Worm (Caenorhabditis elegans) whole organism, L1 larva: Measurements from ENCODE around the gene F15E6.6.

Source experiments
- C04F5.9 ChIP-seq: sonication (generic microtip); optimal IDR thresholded peaks from 2 replicates; lab custom pipeline; 2016; ENCODE audit warnings: missing genetic modification characterization, missing compliant biosample characterization
- dsc-1 ChIP-seq: sonication (generic microtip); optimal IDR thresholded peaks from 2 replicates; lab custom pipeline; 2016; ENCODE audit warnings: mild to moderate bottlenecking, missing genetic modification characterization, missing compliant biosample characterization
- fkh-10 ChIP-seq: sonication (generic microtip); optimal IDR thresholded peaks from 2 replicates; lab custom pipeline; 2017; ENCODE audit warnings: missing biosample characterization, missing genetic modification reagents, missing genetic modification characterization
- jun-1 ChIP-seq: fragments of 150-350 bp; optimal IDR thresholded peaks from 2 replicates; lab custom pipeline; 2014; ENCODE audit warnings: missing biosample characterization, missing genetic modification reagents, missing genetic modification characterization
- nhr-77 ChIP-seq: fragments of 150-350 bp; optimal IDR thresholded peaks from 2 replicates; lab custom pipeline; 2014; ENCODE audit warnings: missing biosample characterization, missing genetic modification characterization

DNA sequence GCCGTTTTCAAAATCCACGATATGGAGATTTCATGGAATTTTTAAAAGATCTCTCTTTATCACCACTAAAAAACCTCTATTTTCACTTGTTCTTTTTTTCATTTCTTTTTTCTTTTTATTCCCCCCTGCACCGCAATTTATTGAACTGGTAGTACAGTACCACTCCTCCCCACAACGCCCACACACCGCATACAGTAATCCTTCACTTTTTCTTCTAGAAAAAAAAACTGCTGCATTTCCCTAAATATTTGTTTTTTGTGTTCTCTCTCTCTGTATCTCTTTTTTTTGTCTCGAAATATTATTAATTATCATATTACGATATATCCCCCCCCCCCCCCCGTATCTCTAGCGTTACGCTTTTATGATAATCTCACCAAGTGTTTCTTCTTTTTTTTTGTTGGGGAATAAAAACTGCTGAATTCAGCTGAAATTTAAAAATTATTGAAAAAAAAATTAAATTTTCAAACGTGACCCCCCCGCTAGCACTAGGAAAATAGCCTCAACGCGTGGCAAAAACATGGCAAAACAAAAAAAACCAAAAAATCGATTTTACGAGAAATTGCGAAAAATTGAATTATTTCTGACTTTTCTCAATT lies 33.0 kb upstream of the F15E6.6 start, which contains the start of gene Y24D9B.1:
- no peak for TF ChIP-seq dsc-1 (tag; lab: Kevin White, UChicago)
- TF ChIP-seq fkh-10 (GFP tag; lab: Kevin White, UChicago): no peak
- TF ChIP-seq C04F5.9 (tag; lab: Kevin White, UChicago): no peak
- TF ChIP-seq jun-1 (tag; lab: Kevin White, UChicago): no peak
- TF ChIP-seq nhr-77 (tag; lab: Kevin White, UChicago): no peak
